Worm (Caenorhabditis elegans) whole organism, L4 larva: ENCODE measurements around the gene vps-50.

Experiments
- T20F7.1 ChIP-seq: fragments of 200-800 bp; sonication (Bioruptor generic); optimal IDR thresholded peaks from 2 replicates; lab custom pipeline; 2018; ENCODE audit warnings: mild to moderate bottlenecking, missing genetic modification characterization, missing compliant biosample characterization
- T26A8.4 ChIP-seq: fragments of 200-800 bp; sonication (Bioruptor generic); IDR thresholded peaks from 2 replicates; pipeline ENCODE4 v1.3.6; 2022; ENCODE audit warnings: missing genetic modification characterization, missing compliant biosample characterization
- Y5F2A.4 ChIP-seq: fragments of 200-800 bp; sonication (Bioruptor generic); optimal IDR thresholded peaks from 2 replicates; lab custom pipeline; 2018; ENCODE audit warnings: mild to moderate bottlenecking, missing genetic modification characterization, missing compliant biosample characterization
- ZK337.2 ChIP-seq: fragments of 200-800 bp; sonication (Bioruptor generic); IDR thresholded peaks from 2 replicates; pipeline ENCODE4 v1.3.6; 2022; ENCODE audit warnings: missing genetic modification reagents, missing genetic modification characterization, missing compliant biosample characterization
- aha-1 ChIP-seq: fragments of 150-350 bp; peaks from one replicate; lab custom pipeline; 2014; ENCODE audit warnings: missing biosample characterization, missing genetic modification characterization
- ceh-20 ChIP-seq: fragments of 200-800 bp; sonication (Bioruptor generic); IDR thresholded peaks from 2 replicates; pipeline ENCODE4 v1.3.6; 2022; ENCODE audit warnings: missing genetic modification reagents, missing genetic modification characterization, missing compliant biosample characterization
- ceh-32 ChIP-seq: sonication (generic microtip); optimal IDR thresholded peaks from 2 replicates; lab custom pipeline; 2016; ENCODE audit warnings: mild to moderate bottlenecking, missing genetic modification characterization, missing compliant biosample characterization; ENCODE audit not compliant: poor library complexity
- ctbp-1 ChIP-seq: fragments of 200-800 bp; sonication (Bioruptor generic); IDR thresholded peaks from 2 replicates; pipeline ENCODE4 v1.3.6; 2022; ENCODE audit warnings: missing genetic modification reagents, missing genetic modification characterization, missing compliant biosample characterization
- daf-16 ChIP-seq, 3 experiments: sonication (generic microtip); optimal IDR thresholded peaks; 2 replicates each; lab custom pipeline; 2016 to 2017; ENCODE audit warnings: missing genetic modification characterization in 3 of 3, missing genetic modification reagents in 3 of 3, mild to moderate bottlenecking in 2 of 3, missing compliant biosample characterization in 2 of 3, missing biosample characterization in 1 of 3, moderate library complexity in 1 of 3
- dmd-6 ChIP-seq: fragments of 200-800 bp; sonication (Bioruptor generic); IDR thresholded peaks from 2 replicates; pipeline ENCODE4 v1.3.6; 2022; ENCODE audit warnings: missing genetic modification reagents, missing genetic modification characterization, missing compliant biosample characterization
- dmd-8 ChIP-seq: fragments of 200-800 bp; sonication (Bioruptor generic); IDR thresholded peaks from 2 replicates; pipeline ENCODE4 v1.3.6; 2022; ENCODE audit warnings: missing genetic modification characterization, missing compliant biosample characterization
- dpl-1 ChIP-seq: fragments of 150-350 bp; optimal IDR thresholded peaks from 2 replicates; lab custom pipeline; 2014; ENCODE audit warnings: missing biosample characterization, missing genetic modification reagents, missing genetic modification characterization
- duxl-1 ChIP-seq: sonication (generic microtip); optimal IDR thresholded peaks from 2 replicates; lab custom pipeline; 2016; ENCODE audit warnings: mild to moderate bottlenecking, missing genetic modification characterization, moderate library complexity, missing compliant biosample characterization; ENCODE audit not compliant: poor library complexity
- dve-1 ChIP-seq: sonication (generic microtip); optimal IDR thresholded peaks from 2 replicates; lab custom pipeline; 2017; ENCODE audit warnings: antibody characterized with exemption, mild to moderate bottlenecking, missing genetic modification characterization, missing compliant biosample characterization; ENCODE audit not compliant: insufficient read depth
- fos-1 ChIP-seq: fragments of 150-350 bp; optimal IDR thresholded peaks from 2 replicates; lab custom pipeline; 2014; ENCODE audit warnings: missing biosample characterization, missing genetic modification characterization
- gei-8 ChIP-seq: fragments of 200-800 bp; sonication (Bioruptor generic); optimal IDR thresholded peaks from 2 replicates; lab custom pipeline; 2018; ENCODE audit warnings: mild to moderate bottlenecking, missing genetic modification characterization, missing compliant biosample characterization
- hif-1 ChIP-seq, 2 experiments: sonication (generic microtip); optimal IDR thresholded peaks; 2 replicates each; lab custom pipeline; 2016 to 2017; ENCODE audit warnings: missing compliant biosample characterization in 2 of 2, missing genetic modification characterization in 2 of 2, missing genetic modification reagents in 2 of 2, missing genotype in 2 of 2, mild to moderate bottlenecking in 1 of 2
- hlh-11 ChIP-seq: fragments of 200-800 bp; sonication (Bioruptor generic); optimal IDR thresholded peaks from 2 replicates; lab custom pipeline; 2018; ENCODE audit warnings: mild to moderate bottlenecking, missing genetic modification characterization, missing compliant biosample characterization
- hlh-30 ChIP-seq: sonication (generic microtip); optimal IDR thresholded peaks from 2 replicates; lab custom pipeline; 2017; ENCODE audit warnings: antibody characterized with exemption, mild to moderate bottlenecking, missing genetic modification characterization, missing compliant biosample characterization; ENCODE audit not compliant: insufficient read depth
- jun-1 ChIP-seq: fragments of 150-350 bp; optimal IDR thresholded peaks from 2 replicates; lab custom pipeline; 2014; ENCODE audit warnings: missing biosample characterization, missing genetic modification reagents, missing genetic modification characterization
- lin-13 ChIP-seq: fragments of 150-350 bp; optimal IDR thresholded peaks from 2 replicates; lab custom pipeline; 2014; ENCODE audit warnings: missing biosample characterization, missing genetic modification reagents, missing genetic modification characterization
- lin-29 ChIP-seq: fragments of 200-800 bp; sonication (Bioruptor generic); IDR thresholded peaks from 2 replicates; pipeline ENCODE4 v1.3.6; 2022; ENCODE audit warnings: missing genetic modification reagents, missing genetic modification characterization, missing compliant biosample characterization
- lin-38 ChIP-seq: fragments of 200-800 bp; sonication (Bioruptor generic); IDR thresholded peaks from 2 replicates; pipeline ENCODE4 v1.3.6; 2022; ENCODE audit warnings: missing genetic modification reagents, missing genetic modification characterization, missing compliant biosample characterization
- mdl-1 ChIP-seq, 2 experiments: fragments of 150-350 bp in 1 of 2; sonication (generic microtip) in 1 of 2; optimal IDR thresholded peaks; 2 replicates each; lab custom pipeline; 2014 to 2017; ENCODE audit warnings: missing biosample characterization in 2 of 2, missing genetic modification characterization in 2 of 2
- mdt-29 ChIP-seq: fragments of 200-800 bp; sonication (Bioruptor generic); IDR thresholded peaks from 2 replicates; pipeline ENCODE4 v1.3.6; 2022; ENCODE audit warnings: missing genetic modification reagents, missing genetic modification characterization, missing compliant biosample characterization
- mep-1 ChIP-seq: fragments of 150-350 bp; sonication (generic microtip); optimal IDR thresholded peaks from 3 replicates; lab custom pipeline; 2014; ENCODE audit warnings: missing biosample characterization, missing genetic modification characterization
- mes-2 ChIP-seq: sonication (generic microtip); optimal IDR thresholded peaks from 2 replicates; lab custom pipeline; 2016; ENCODE audit warnings: missing genotype, mild to moderate bottlenecking, missing genetic modification characterization, missing compliant biosample characterization; ENCODE audit not compliant: poor library complexity, severe bottlenecking
- mxl-2 ChIP-seq: fragments of 200-800 bp; sonication (Bioruptor generic); conservative IDR thresholded peaks from 2 replicates; pipeline ENCODE4 v1.3.6; 2022; ENCODE audit warnings: missing genetic modification reagents, missing genetic modification characterization, missing compliant biosample characterization
- mxl-3 ChIP-seq: fragments of 200-800 bp; sonication (Bioruptor generic); optimal IDR thresholded peaks from 2 replicates; lab custom pipeline; 2018; ENCODE audit warnings: mild to moderate bottlenecking, missing genetic modification characterization, missing compliant biosample characterization
- nhr-11 ChIP-seq: fragments of 150-350 bp; optimal IDR thresholded peaks from 2 replicates; lab custom pipeline; 2014; ENCODE audit warnings: missing biosample characterization, missing genetic modification characterization
- nhr-111 ChIP-seq: fragments of 200-800 bp; sonication (Bioruptor generic); optimal IDR thresholded peaks from 2 replicates; lab custom pipeline; 2018; ENCODE audit warnings: mild to moderate bottlenecking, missing genetic modification characterization, missing compliant biosample characterization
- nhr-237 ChIP-seq: sonication (generic microtip); optimal IDR thresholded peaks from 2 replicates; lab custom pipeline; 2017; ENCODE audit warnings: missing biosample characterization, missing genetic modification characterization
- nhr-28 ChIP-seq: fragments of 150-350 bp; optimal IDR thresholded peaks from 2 replicates; lab custom pipeline; 2014; ENCODE audit warnings: missing biosample characterization, missing genetic modification characterization
- nhr-48 ChIP-seq: sonication (generic microtip); optimal IDR thresholded peaks from 2 replicates; lab custom pipeline; 2016; ENCODE audit warnings: mild to moderate bottlenecking, missing genetic modification characterization, missing compliant biosample characterization
- nhr-77 ChIP-seq: fragments of 150-350 bp; optimal IDR thresholded peaks from 2 replicates; lab custom pipeline; 2014; ENCODE audit warnings: missing biosample characterization, missing genetic modification characterization
- pha-4 ChIP-seq, 2 experiments: fragments of 150-350 bp in 1 of 2; fragments of 200-800 bp in 1 of 2; sonication (Bioruptor generic) in 1 of 2; IDR thresholded peaks in 1 of 2; optimal IDR thresholded peaks in 1 of 2; 2 replicates each; pipeline versions ENCODE4 v1.3.6 to Lab custom; 2014 to 2022; ENCODE audit warnings: missing genetic modification characterization in 2 of 2, missing genetic modification reagents in 2 of 2, missing biosample characterization in 1 of 2, missing compliant biosample characterization in 1 of 2
- pqm-1 ChIP-seq: sonication (generic microtip); optimal IDR thresholded peaks from 2 replicates; lab custom pipeline; 2017; ENCODE audit warnings: missing biosample characterization, missing genetic modification characterization
- set-16 ChIP-seq: fragments of 200-800 bp; sonication (Bioruptor generic); IDR thresholded peaks from 2 replicates; pipeline ENCODE4 v1.3.6; 2022; ENCODE audit warnings: missing genetic modification reagents, missing genetic modification characterization, missing compliant biosample characterization
- snpc-1.2 ChIP-seq: fragments of 200-800 bp; sonication (Bioruptor generic); IDR thresholded peaks from 2 replicates; pipeline ENCODE4 v1.3.6; 2022; ENCODE audit warnings: missing genetic modification reagents, missing genetic modification characterization, missing compliant biosample characterization
- tra-1 ChIP-seq: fragments of 200-800 bp; sonication (Bioruptor generic); IDR thresholded peaks from 2 replicates; pipeline ENCODE4 v1.3.6; 2022; ENCODE audit warnings: missing genetic modification reagents, missing genetic modification characterization, missing compliant biosample characterization
- zfp-2 ChIP-seq: sonication (generic microtip); optimal IDR thresholded peaks from 2 replicates; lab custom pipeline; 2016; ENCODE audit warnings: mild to moderate bottlenecking, missing genetic modification characterization, missing compliant biosample characterization
- zfp-3 ChIP-seq: fragments of 200-800 bp; sonication (Bioruptor generic); conservative IDR thresholded peaks from 2 replicates; pipeline ENCODE4 v1.3.6; 2022; ENCODE audit warnings: missing genetic modification reagents, missing genetic modification characterization, missing compliant biosample characterization
- zip-2 ChIP-seq: fragments of 150-350 bp; optimal IDR thresholded peaks from 2 replicates; lab custom pipeline; 2014; ENCODE audit warnings: missing biosample characterization, missing genetic modification characterization
- ztf-11 ChIP-seq: fragments of 150-350 bp; optimal IDR thresholded peaks from 2 replicates; lab custom pipeline; 2014; ENCODE audit warnings: missing biosample characterization, missing genetic modification characterization

vps-50 gene

DNA sequence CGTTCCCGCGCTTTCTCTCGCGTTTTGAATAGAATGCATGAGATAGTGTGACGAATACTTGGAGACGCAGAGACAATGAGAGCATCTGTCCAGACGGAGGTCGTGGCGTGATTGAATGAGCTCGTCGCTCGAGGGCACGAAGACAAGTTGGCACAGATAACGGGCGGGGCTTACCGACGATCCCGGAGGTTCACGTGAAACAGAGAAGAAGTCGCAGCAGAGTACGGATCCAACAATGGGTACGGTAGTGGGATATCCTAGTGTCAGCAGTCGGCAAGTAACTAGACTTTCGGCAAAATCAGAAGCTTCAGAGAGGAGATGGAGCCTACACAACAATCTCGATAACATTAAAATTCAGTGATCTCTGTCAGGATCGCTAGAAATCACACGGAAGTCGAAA is 49.2 kb upstream of the vps-50 start (continued):
- TF ChIP-seq set-16 (GFP tag; lab: Robert Waterston, UW) (peak; percentile 57; the same call in 1 of the 2 replicates), snpc-1.2 (GFP tag; lab: Robert Waterston, UW) (no peak), ztf-11 (tag; lab: Kevin White, UChicago) (no peak), zip-2 (tag; lab: Kevin White, UChicago) (no peak), mdt-29 (GFP tag; lab: Robert Waterston, UW) (0 out of 2 replicates have a peak, but pooled peaks have one; percentile 28), nhr-11 (peak; percentile 85), Y5F2A.4 (GFP tag; lab: Kevin White, UChicago) (no peak), ceh-20 (GFP tag; lab: Robert Waterston, UW) (no peak), nhr-237 (no peak), hlh-11 (tag; lab: Kevin White, UChicago) (peak; percentile 68), zfp-3 (GFP tag; lab: Robert Waterston, UW) (0 out of 2 replicates have a peak, but pooled peaks have one; percentile 9), mxl-3 (GFP tag; lab: Kevin White, UChicago) (peak; percentile 45), mxl-2 (GFP tag; lab: Robert Waterston, UW) (0 out of 2 replicates have a peak, but pooled peaks have one; percentile 45), dve-1 (tag; lab: Kevin White, UChicago) (no peak), lin-38 (GFP tag; lab: Robert Waterston, UW) (no peak), T26A8.4 (GFP tag; lab: Robert Waterston, UW) (0 out of 2 replicates have a peak, but pooled peaks have one; percentile 10), zfp-2 (no peak), hif-1 (tag; optimal IDR thresholded peaks at IDR 0.05; lab: Kevin White, UChicago) (peak in 1 of 2 experiments; percentile 6)

- TF ChIP-seq ctbp-1 (GFP tag; lab: Robert Waterston, UW) (no peak), gei-8 (GFP tag; lab: Kevin White, UChicago) (no peak), hlh-30 (peak; percentile 67), fos-1 (tag; lab: Kevin White, UChicago) (no peak), nhr-77 (peak; percentile 3), hlh-11 (tag; lab: Kevin White, UChicago) (peak; percentile 47), dmd-8 (GFP tag; lab: Robert Waterston, UW) (no peak), daf-16 (GFP tag; optimal IDR thresholded peaks at IDR 0.05; lab: Kevin White, UChicago) (no peak), daf-16 (tag; optimal IDR thresholded peaks at IDR 0.05; lab: Kevin White, UChicago) (peak; percentile 24), nhr-48 (tag; lab: Kevin White, UChicago) (no peak), dve-1 (tag; lab: Kevin White, UChicago) (peak; percentile 40), nhr-111 (no peak), mdl-1 (tag; optimal IDR thresholded peaks at IDR 0.05; lab: Kevin White, UChicago) (peak in 1 of 2 experiments; percentile 34), dmd-6 (GFP tag; lab: Robert Waterston, UW) (peak; percentile 50), pqm-1 (tag; lab: Kevin White, UChicago) (peak; percentile 42), nhr-28 (tag; lab: Kevin White, UChicago) (peak; percentile 62), aha-1 (tag; lab: Kevin White, UChicago) (peak; percentile 40)
Measured at ce11 chrIII:10820592-10821242, 48.3 kb upstream of the vps-50 start.

- TF ChIP-seq nhr-48 (tag; lab: Kevin White, UChicago) (peak; percentile 69), dpl-1 (GFP tag; lab: Kevin White, UChicago) (no peak), lin-13 (GFP tag; lab: Kevin White, UChicago) (no peak), tra-1 (peak; percentile 78), lin-29 (GFP tag; lab: Robert Waterston, UW) (no peak), mep-1 (tag; lab: Kevin White, UChicago) (no peak), ceh-32 (no peak), fos-1 (tag; lab: Kevin White, UChicago) (no peak), T20F7.1 (peak; percentile 61), jun-1 (no peak), mxl-2 (GFP tag; lab: Robert Waterston, UW) (no peak), ZK337.2 (GFP tag; lab: Robert Waterston, UW) (no peak), nhr-111 (no peak), duxl-1 (no peak), nhr-77 (peak; percentile 37), pha-4 (GFP tag; IDR thresholded peaks at IDR 0.05; lab: Robert Waterston, UW) (peak; percentile 20; the same call in 1 of the 2 replicates), pha-4 (tag; optimal IDR thresholded peaks at IDR 0.05; lab: Kevin White, UChicago) (no peak), mes-2 (no peak)
Measured at ce11 chrIII:10822494-10823113, 46.4 kb upstream of the vps-50 start.
